Worm (Caenorhabditis elegans) whole organism, L4/young adult: Measurements from ENCODE around the gene fmo-3.

Source experiments
- dao-5 ChIP-seq: sonication (generic microtip); optimal IDR thresholded peaks from 2 replicates; lab custom pipeline; 2016; ENCODE audit warnings: missing genotype, missing genetic modification characterization, moderate library complexity, missing compliant biosample characterization
- him-1 ChIP-seq: sonication (generic microtip); optimal IDR thresholded peaks from 2 replicates; lab custom pipeline; 2016; ENCODE audit warnings: missing genotype, missing genetic modification reagents, missing genetic modification characterization, missing compliant biosample characterization

DNA sequence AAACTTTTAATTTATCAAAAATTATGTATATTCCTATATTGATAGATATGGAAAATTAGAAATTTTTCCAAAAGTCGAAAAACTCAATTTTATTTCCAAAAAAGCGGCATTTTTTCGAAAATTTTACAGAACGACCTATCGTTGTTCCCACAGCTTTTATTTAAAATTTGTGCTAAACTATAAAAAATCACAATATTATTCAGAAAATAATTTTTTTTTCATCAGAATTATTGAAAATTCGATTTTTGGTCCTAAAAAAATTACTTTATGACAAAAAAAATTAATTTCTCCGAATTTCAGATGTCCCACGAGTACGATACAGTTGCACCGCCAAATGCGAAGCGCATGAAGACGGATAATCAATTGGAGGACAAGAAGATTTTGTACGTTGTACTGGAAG, 45.3 kb upstream of the fmo-3 start, which contains the start of gene emg-1:
- TF ChIP-seq him-1 (no peak), dao-5 (tag; lab: Kevin White, UChicago) (no peak)
